Fruit fly (Drosophila melanogaster) whole organism, embryonic: ENCODE results near the gene CG6465.
A peak's percentile ranks its signal among the peaks of the same experiment; 100 is the strongest.

Source experiments
- Awh ChIP-seq: fragments of 200-800 bp; sonication (Bioruptor generic); IDR thresholded peaks from 2 replicates; pipeline ENCODE4, ENCODE4 v1.3.6; 2022; ENCODE audit warnings: missing biosample characterization, missing genetic modification characterization
- BEAF-32 ChIP-seq: fragments of 200-800 bp; sonication (Bioruptor generic); optimal IDR thresholded peaks from 3 replicates; lab custom pipeline; 2017; ENCODE audit warnings: missing biosample characterization, missing genetic modification characterization, mild to moderate bottlenecking, moderate library complexity, missing genetic modification reagents
- Blimp-1 ChIP-seq: fragments of 200-800 bp; sonication (Bioruptor generic); optimal IDR thresholded peaks from 3 replicates; lab custom pipeline; 2018; ENCODE audit warnings: missing biosample characterization, missing genetic modification characterization, mild to moderate bottlenecking, moderate library complexity, missing genetic modification reagents
- CG10274 ChIP-seq: fragments of 200-800 bp; sonication (Bioruptor generic); optimal IDR thresholded peaks from 3 replicates; lab custom pipeline; 2017; ENCODE audit warnings: missing biosample characterization, mild to moderate bottlenecking, missing genetic modification characterization
- CG1233 ChIP-seq: fragments of 200-800 bp; sonication (Bioruptor generic); optimal IDR thresholded peaks from 4 replicates; lab custom pipeline; 2018; ENCODE audit warnings: missing biosample characterization, mild to moderate bottlenecking, missing genetic modification characterization
- CG12659 ChIP-seq: fragments of 200-800 bp; sonication (Bioruptor generic); optimal IDR thresholded peaks from 3 replicates; lab custom pipeline; 2017; ENCODE audit warnings: mild to moderate bottlenecking, missing biosample characterization, missing genetic modification reagents, missing genetic modification characterization
- CG13296 ChIP-seq: fragments of 200-800 bp; sonication (Bioruptor generic); optimal IDR thresholded peaks from 3 replicates; lab custom pipeline; 2018; ENCODE audit warnings: missing biosample characterization, mild to moderate bottlenecking, missing genetic modification characterization
- CG14860 ChIP-seq: fragments of 200-800 bp; sonication (Bioruptor generic); IDR thresholded peaks from 3 replicates; pipeline ENCODE4 v1.3.6; 2022; ENCODE audit warnings: missing biosample characterization, missing genetic modification characterization; ENCODE audit not compliant: partially characterized antibody
- CG15696 ChIP-seq: fragments of 200-800 bp; sonication (Bioruptor generic); optimal IDR thresholded peaks from 2 replicates; lab custom pipeline; 2019; ENCODE audit warnings: missing biosample characterization, mild to moderate bottlenecking, missing genetic modification characterization, moderate library complexity
- CG17568 ChIP-seq: fragments of 200-800 bp; sonication (Bioruptor generic); optimal IDR thresholded peaks from 2 replicates; lab custom pipeline; 2018; ENCODE audit warnings: missing biosample characterization, mild to moderate bottlenecking, missing genetic modification characterization, moderate library complexity
- CG17829 ChIP-seq: fragments of 200-800 bp; optimal IDR thresholded peaks from 2 replicates; lab custom pipeline; 2019; ENCODE audit warnings: missing biosample characterization, mild to moderate bottlenecking, missing genetic modification characterization, moderate library complexity
- CG42726 ChIP-seq: fragments of 200-800 bp; sonication (Bioruptor generic); IDR thresholded peaks from 2 replicates; pipeline ENCODE4 v1.3.6; 2022; ENCODE audit warnings: missing biosample characterization, missing genetic modification characterization; ENCODE audit not compliant: partially characterized antibody
- CG4617 ChIP-seq: fragments of 200-800 bp; sonication (Bioruptor generic); optimal IDR thresholded peaks from 3 replicates; lab custom pipeline; 2016; ENCODE audit warnings: missing biosample characterization, missing genetic modification characterization, borderline replicate concordance
- CG5245 ChIP-seq: fragments of 200-800 bp; sonication (Bioruptor generic); optimal IDR thresholded peaks from 3 replicates; lab custom pipeline; 2016; ENCODE audit warnings: missing biosample characterization, missing genetic modification characterization
- CG6175 ChIP-seq: fragments of 200-800 bp; sonication (Bioruptor generic); IDR thresholded peaks from 3 replicates; pipeline ENCODE4 v1.3.6; 2022; ENCODE audit warnings: missing biosample characterization, missing genetic modification characterization
- CG6272 ChIP-seq: fragments of 200-800 bp; sonication (Bioruptor generic); IDR thresholded peaks from 2 replicates; pipeline ENCODE4 v1.3.6; 2022; ENCODE audit warnings: missing biosample characterization, missing genetic modification characterization
- CG9215 ChIP-seq: fragments of 200-800 bp; sonication (Bioruptor generic); IDR thresholded peaks from 2 replicates; pipeline ENCODE4 v1.3.6; 2022; ENCODE audit warnings: missing biosample characterization, missing genetic modification characterization
- CG9437 ChIP-seq: fragments of 200-800 bp; sonication (Bioruptor generic); optimal IDR thresholded peaks from 2 replicates; lab custom pipeline; 2018; ENCODE audit warnings: missing biosample characterization, mild to moderate bottlenecking, missing genetic modification characterization
- CG9727 ChIP-seq: fragments of 200-800 bp; sonication (Bioruptor generic); optimal IDR thresholded peaks from 3 replicates; lab custom pipeline; 2017; ENCODE audit warnings: missing biosample characterization, mild to moderate bottlenecking, missing genetic modification characterization
- E2f1 ChIP-seq: fragments of 200-800 bp; sonication (Bioruptor generic); IDR thresholded peaks from 2 replicates; pipeline ENCODE4 v1.3.6; 2022; ENCODE audit warnings: missing biosample characterization, missing genetic modification characterization
- ERR ChIP-seq: fragments of 200-800 bp; sonication (Bioruptor generic); optimal IDR thresholded peaks from 2 replicates; lab custom pipeline; 2016; ENCODE audit warnings: missing biosample characterization, missing genetic modification characterization
- Jarid2 ChIP-seq: fragments of 200-800 bp; sonication (Bioruptor generic); optimal IDR thresholded peaks from 3 replicates; lab custom pipeline; 2017; ENCODE audit warnings: mild to moderate bottlenecking, missing biosample characterization, missing genetic modification reagents, missing genetic modification characterization
- NC2α ChIP-seq: fragments of 200-800 bp; sonication (Bioruptor generic); optimal IDR thresholded peaks from 2 replicates; lab custom pipeline; 2016; ENCODE audit warnings: missing biosample characterization, missing genetic modification characterization
- NK7.1 ChIP-seq: fragments of 200-800 bp; sonication (Bioruptor generic); optimal IDR thresholded peaks from 3 replicates; lab custom pipeline; 2016; ENCODE audit warnings: missing biosample characterization, missing genetic modification characterization
- Nf-YB ChIP-seq: fragments of 200-800 bp; sonication (Bioruptor generic); optimal IDR thresholded peaks from 3 replicates; lab custom pipeline; 2019; ENCODE audit warnings: missing biosample characterization, mild to moderate bottlenecking, missing genetic modification characterization, moderate library complexity
- NfI ChIP-seq: fragments of 200-800 bp; sonication (Bioruptor generic); optimal IDR thresholded peaks from 3 replicates; lab custom pipeline; 2018; ENCODE audit warnings: missing biosample characterization, mild to moderate bottlenecking, missing genetic modification characterization, moderate library complexity
- Pdp1 ChIP-seq, 2 experiments: fragments of 200-800 bp; sonication (Bioruptor generic); optimal IDR thresholded peaks; 3 replicates each; lab custom pipeline; 2016; ENCODE audit warnings: missing biosample characterization in 2 of 2, missing genetic modification characterization in 2 of 2, mild to moderate bottlenecking in 1 of 2, moderate library complexity in 1 of 2
- Poxn ChIP-seq: fragments of 200-800 bp; sonication (Bioruptor generic); IDR thresholded peaks from 2 replicates; pipeline ENCODE4 v1.3.6; 2022; ENCODE audit warnings: missing biosample characterization, missing genetic modification characterization
- Sox100B ChIP-seq: fragments of 200-800 bp; sonication (Bioruptor generic); optimal IDR thresholded peaks from 3 replicates; lab custom pipeline; 2018; ENCODE audit warnings: missing biosample characterization, mild to moderate bottlenecking, missing genetic modification characterization
- ato ChIP-seq: fragments of 200-800 bp; sonication (Bioruptor generic); IDR thresholded peaks from 2 replicates; pipeline ENCODE4 v1.3.6; 2022; ENCODE audit warnings: missing biosample characterization, missing genetic modification characterization; ENCODE audit not compliant: partially characterized antibody
- cas ChIP-seq: fragments of 200-800 bp; sonication (Bioruptor generic); IDR thresholded peaks from 2 replicates; pipeline ENCODE4 v1.3.6; 2022; ENCODE audit warnings: missing biosample characterization, missing genetic modification characterization
- crp ChIP-seq, 2 experiments: fragments of 200-800 bp; sonication (Bioruptor generic); optimal IDR thresholded peaks; 2 replicates in 1 of 2; 3 replicates in 1 of 2; lab custom pipeline; 2017; ENCODE audit warnings: missing biosample characterization in 2 of 2, missing genetic modification characterization in 2 of 2, mild to moderate bottlenecking in 1 of 2, moderate library complexity in 1 of 2
- cwo ChIP-seq: fragments of 200-800 bp; sonication (Bioruptor generic); optimal IDR thresholded peaks from 3 replicates; lab custom pipeline; 2017; ENCODE audit warnings: missing biosample characterization, missing genetic modification characterization, mild to moderate bottlenecking, moderate library complexity, missing genetic modification reagents
- da ChIP-seq: fragments of 200-800 bp; sonication (Bioruptor generic); optimal IDR thresholded peaks from 2 replicates; lab custom pipeline; 2016; ENCODE audit warnings: missing biosample characterization, missing genetic modification characterization
- dpn ChIP-seq, 2 experiments: fragments of 200-800 bp; sonication (Bioruptor generic); optimal IDR thresholded peaks; 3 replicates each; lab custom pipeline; 2016; ENCODE audit warnings: missing biosample characterization in 2 of 2, missing genetic modification characterization in 2 of 2
- hbn ChIP-seq: fragments of 200-800 bp; sonication (Bioruptor generic); IDR thresholded peaks from 2 replicates; pipeline ENCODE4 v1.3.6; 2022; ENCODE audit warnings: missing biosample characterization, missing genetic modification characterization; ENCODE audit not compliant: partially characterized antibody
- hth ChIP-seq: fragments of >200 bp; optimal IDR thresholded peaks from 2 replicates; lab custom pipeline; 2017; ENCODE audit warnings: inconsistent platforms
- inv ChIP-seq: fragments of 200-800 bp; sonication (Bioruptor generic); IDR thresholded peaks from 2 replicates; pipeline ENCODE4 v1.3.6; 2022; ENCODE audit warnings: missing biosample characterization, missing genetic modification characterization; ENCODE audit not compliant: partially characterized antibody
- knrl ChIP-seq: fragments of 200-800 bp; sonication (Bioruptor generic); IDR thresholded peaks from 3 replicates; pipeline ENCODE4 v1.3.6; 2022; ENCODE audit warnings: missing biosample characterization, missing genetic modification characterization; ENCODE audit not compliant: partially characterized antibody
- maf-S ChIP-seq: fragments of 200-800 bp; sonication (Bioruptor generic); optimal IDR thresholded peaks from 2 replicates; lab custom pipeline; 2016; ENCODE audit warnings: missing biosample characterization, missing genetic modification characterization
- mam ChIP-seq: fragments of 200-800 bp; sonication (Bioruptor generic); optimal IDR thresholded peaks from 3 replicates; lab custom pipeline; 2016; ENCODE audit warnings: missing biosample characterization, missing genetic modification characterization
- mld ChIP-seq: fragments of 200-800 bp; sonication (Bioruptor generic); IDR thresholded peaks from 3 replicates; pipeline ENCODE4 v1.3.6; 2022; ENCODE audit warnings: missing biosample characterization, missing genetic modification characterization; ENCODE audit not compliant: partially characterized antibody
- nom ChIP-seq: fragments of 200-800 bp; sonication (Bioruptor generic); optimal IDR thresholded peaks from 2 replicates; lab custom pipeline; 2017; ENCODE audit warnings: missing biosample characterization, missing genetic modification characterization, mild to moderate bottlenecking, moderate library complexity, missing genetic modification reagents
- pho ChIP-seq: fragments of 200-800 bp; sonication (Bioruptor generic); optimal IDR thresholded peaks from 2 replicates; lab custom pipeline; 2016; ENCODE audit warnings: missing biosample characterization, missing genetic modification characterization
- pzg ChIP-seq: fragments of 200-800 bp; sonication (Bioruptor generic); optimal IDR thresholded peaks from 3 replicates; lab custom pipeline; 2018; ENCODE audit warnings: missing biosample characterization, mild to moderate bottlenecking, missing genetic modification characterization, moderate library complexity
- sim ChIP-seq: fragments of 200-800 bp; sonication (Bioruptor generic); IDR thresholded peaks from 2 replicates; pipeline ENCODE4 v1.3.6; 2022; ENCODE audit warnings: missing biosample characterization, missing genetic modification characterization
- sima ChIP-seq: fragments of 200-800 bp; sonication (Bioruptor generic); optimal IDR thresholded peaks from 2 replicates; lab custom pipeline; 2016; ENCODE audit warnings: missing biosample characterization, missing genetic modification characterization
- stwl ChIP-seq: fragments of 200-800 bp; sonication (Bioruptor generic); optimal IDR thresholded peaks from 3 replicates; lab custom pipeline; 2018; ENCODE audit warnings: missing biosample characterization, mild to moderate bottlenecking, missing genetic modification characterization, moderate library complexity
- tap ChIP-seq: fragments of 200-800 bp; optimal IDR thresholded peaks from 3 replicates; lab custom pipeline; 2019; ENCODE audit warnings: missing biosample characterization, mild to moderate bottlenecking, missing genetic modification characterization, moderate library complexity

Gene CG6465

dm6 chr3R:10708169-10708568 is 31.1 kb upstream of the CG6465 start, which contains the start of gene CG31278 (continued):
- TF ChIP-seq sim (GFP tag; lab: Robert Waterston, UW) (no peak), NK7.1 (GFP tag; lab: Kevin White, UChicago) (no peak), Poxn (no peak), cwo (GFP tag; lab: Kevin White, UChicago) (no peak), CG42726 (GFP tag; lab: Robert Waterston, UW) (no peak; the same call in 1 of the 2 replicates), mam (GFP tag; lab: Kevin White, UChicago) (no peak), ato (GFP tag; lab: Robert Waterston, UW) (peak; percentile 77), Sox100B (GFP tag; lab: Kevin White, UChicago) (no peak), CG14860 (GFP tag; lab: Robert Waterston, UW) (0 out of 3 replicates have a peak, but pooled peaks have one; percentile 56), Awh (no peak), crp (GFP tag; optimal IDR thresholded peaks at IDR 0.05; lab: Kevin White, UChicago) (peak; percentile 31 to 89), hth (no peak), nom (GFP tag; lab: Kevin White, UChicago) (no peak), pho (GFP tag; lab: Kevin White, UChicago) (no peak), CG9727 (GFP tag; lab: Kevin White, UChicago) (no peak), BEAF-32 (GFP tag; lab: Kevin White, UChicago) (peak; percentile 81), dpn (GFP tag; optimal IDR thresholded peaks at IDR 0.05; lab: Kevin White, UChicago) (no peak), cas (GFP tag; lab: Robert Waterston, UW) (no peak), stwl (peak; percentile 83), CG10274 (GFP tag; lab: Kevin White, UChicago) (no peak), CG1233 (GFP tag; lab: Kevin White, UChicago) (no peak), E2f1 (no peak), CG9215 (GFP tag; lab: Robert Waterston, UW) (no peak), maf-S (GFP tag; lab: Kevin White, UChicago) (no peak), CG17568 (GFP tag; lab: Kevin White, UChicago) (no peak), pzg (GFP tag; lab: Kevin White, UChicago) (peak; percentile 79), CG6175 (no peak), da (no peak), mld (0 out of 3 replicates have a peak, but pooled peaks have one; percentile 53), Blimp-1 (GFP tag; lab: Kevin White, UChicago) (no peak), CG15696 (no peak), CG5245 (GFP tag; lab: Kevin White, UChicago) (no peak), CG9437 (no peak), CG12659 (GFP tag; lab: Kevin White, UChicago) (no peak), NfI (GFP tag; lab: Kevin White, UChicago) (no peak), ERR (GFP tag; lab: Kevin White, UChicago) (no peak), inv (GFP tag; lab: Robert Waterston, UW) (peak; percentile 54; the same call in 1 of the 2 replicates), NC2α (GFP tag; lab: Kevin White, UChicago) (no peak), knrl (GFP tag; lab: Robert Waterston, UW) (peak; percentile 79), CG4617 (peak; percentile 66), CG13296 (no peak), Jarid2 (GFP tag; lab: Kevin White, UChicago) (no peak), hbn (peak; percentile 74), Pdp1 (GFP tag; optimal IDR thresholded peaks at IDR 0.05; lab: Kevin White, UChicago) (peak in 1 of 2 experiments; percentile 91), CG17829 (tag; lab: Kevin White, UChicago) (no peak), CG6272 (GFP tag; lab: Robert Waterston, UW) (no peak), sima (no peak), tap (tag; lab: Kevin White, UChicago) (no peak), Nf-YB (GFP tag; lab: Kevin White, UChicago) (no peak)
